Worm (Caenorhabditis elegans) whole organism, mixed stage, embryonic: Measurements from ENCODE around the gene etc-1.

ENCODE experiments used
- bed-3 ChIP-seq: fragments of 200-800 bp; sonication (Bioruptor generic); optimal IDR thresholded peaks from 3 replicates; lab custom pipeline; 2018; ENCODE audit warnings: mild to moderate bottlenecking, missing genetic modification characterization, moderate library complexity, missing compliant biosample characterization
- ham-2 ChIP-seq: fragments of 200-800 bp; sonication (Bioruptor generic); optimal IDR thresholded peaks from 2 replicates; lab custom pipeline; 2018; ENCODE audit warnings: mild to moderate bottlenecking, missing genetic modification characterization, missing compliant biosample characterization
- nhr-28 ChIP-seq: fragments of 150-350 bp; optimal IDR thresholded peaks from 2 replicates; lab custom pipeline; 2014; ENCODE audit warnings: missing biosample characterization, missing genetic modification characterization

ce11 chrII:8661539-8661938 lies 3.1 kb upstream of the etc-1 start, which contains the start of the genes piga-1 and eif-2Bepsilon:
- TF ChIP-seq ham-2 (GFP tag; lab: Kevin White, UChicago): no peak
- no peak for TF ChIP-seq nhr-28 (tag; lab: Kevin White, UChicago)
- no peak for TF ChIP-seq bed-3 (GFP tag; lab: Kevin White, UChicago)
